Fruit fly (Drosophila melanogaster) whole organism, wandering third instar larva: Measurements from ENCODE around the gene orb.

Experiments
- CG32264 ChIP-seq: fragments of 200-800 bp; sonication (Bioruptor generic); optimal IDR thresholded peaks from 2 replicates; lab custom pipeline; 2016; ENCODE audit warnings: missing biosample characterization, missing genetic modification characterization
- jim ChIP-seq: fragments of 175-275, 200-325 bp; sonication (Bioruptor generic); optimal IDR thresholded peaks from 2 replicates; lab custom pipeline; 2016; ENCODE audit warnings: missing biosample characterization, mild to moderate bottlenecking, missing genetic modification characterization
- psq ChIP-seq: fragments of 200-800 bp; sonication (Bioruptor generic); optimal IDR thresholded peaks from 3 replicates; lab custom pipeline; 2017; ENCODE audit warnings: missing biosample characterization, mild to moderate bottlenecking, missing genetic modification characterization, moderate library complexity

dm6 chr3R:23292267-23292666 is 11.6 kb upstream of the orb start:
- TF ChIP-seq CG32264 (GFP tag; lab: Kevin White, UChicago) (no peak), jim (GFP tag; lab: Kevin White, UChicago) (no peak), psq (GFP tag; lab: Kevin White, UChicago) (no peak)
